Worm (Caenorhabditis elegans) whole organism, L4/young adult: ENCODE results near the gene C37C3.9.

Experiments
- W03F9.2 ChIP-seq: fragments of 150-350 bp; optimal IDR thresholded peaks from 2 replicates; lab custom pipeline; 2014; ENCODE audit warnings: missing biosample characterization, missing genetic modification characterization
- him-1 ChIP-seq: sonication (generic microtip); optimal IDR thresholded peaks from 2 replicates; lab custom pipeline; 2016; ENCODE audit warnings: missing genotype, missing genetic modification reagents, missing genetic modification characterization, missing compliant biosample characterization

DNA sequence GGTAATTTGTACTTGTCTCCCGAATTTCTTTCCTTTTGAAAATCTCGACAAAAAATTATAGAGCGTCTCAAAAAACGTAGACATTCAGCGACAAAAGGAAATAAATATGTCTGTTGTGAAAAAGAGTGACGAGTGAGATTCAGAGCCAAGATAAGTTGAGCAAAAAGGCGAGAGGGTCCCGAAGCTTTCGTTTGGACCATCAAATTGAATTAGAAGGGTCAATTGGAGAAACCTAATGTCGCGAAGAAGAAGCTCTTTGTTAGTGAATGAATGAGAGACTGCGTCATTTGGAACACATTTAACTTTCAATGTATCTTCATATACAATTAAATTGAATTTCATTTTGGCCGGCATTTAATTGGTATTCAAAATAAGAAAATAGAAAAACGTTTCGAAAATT lies 38.0 kb downstream of the C37C3.9 start:
- no peak for TF ChIP-seq him-1 (tag; lab: Kevin White, UChicago)
- no peak for TF ChIP-seq W03F9.2 (tag; lab: Kevin White, UChicago)
